Worm (Caenorhabditis elegans): ENCODE measurements around the gene C33F10.12.

The C33F10.12 gene

ce11 chrII:4793320-4793719 lies 44.2 kb downstream of the C33F10.12 start:
- peak; percentile 95 for TF ChIP-seq aha-1 (tag)
- TF ChIP-seq F44E2.7 (GFP tag; IDR thresholded peaks at IDR 0.05) = no peak

- TF ChIP-seq zag-1 (tag; optimal IDR thresholded peaks at IDR 0.05) (no peak), lin-39 (tag; optimal IDR thresholded peaks at IDR 0.05) (no peak), spr-1 (tag; optimal IDR thresholded peaks at IDR 0.05) (peak; percentile 63), fkh-10 (GFP tag; optimal IDR thresholded peaks at IDR 0.05) (no peak), ztf-11 (tag; optimal IDR thresholded peaks at IDR 0.05) (no peak), zfp-3 (GFP tag; conservative IDR thresholded peaks at IDR 0.05) (no peak), nhr-25 (tag; optimal IDR thresholded peaks at IDR 0.05; ENCODE audit: borderline replicate concordance, insufficient read depth) (no peak), Y105C5A.15 (GFP tag; IDR thresholded peaks at IDR 0.05) (no peak), D1046.2 (GFP tag; IDR thresholded peaks at IDR 0.05) (no peak), ama-1 (optimal IDR thresholded peaks at IDR 0.05) (no peak), php-3 (GFP tag; IDR thresholded peaks at IDR 0.05) (no peak), nhr-76 (tag; optimal IDR thresholded peaks at IDR 0.05) (no peak), Y5F2A.4 (GFP tag; optimal IDR thresholded peaks at IDR 0.05) (no peak), skn-1 (tag; optimal IDR thresholded peaks at IDR 0.05) (no peak), ceh-28 (tag; optimal IDR thresholded peaks at IDR 0.05) (no peak), dmd-9 (GFP tag; IDR thresholded peaks at IDR 0.05) (peak; percentile 90), mdt-29 (GFP tag; IDR thresholded peaks at IDR 0.05) (no peak), pqm-1 (tag; optimal IDR thresholded peaks at IDR 0.05) (no peak), dmd-6 (GFP tag; IDR thresholded peaks at IDR 0.05) (peak; percentile 59), snpc-4 (tag; optimal IDR thresholded peaks at IDR 0.05) (no peak), lin-1 (GFP tag; IDR thresholded peaks at IDR 0.05) (no peak), mxl-3 (GFP tag; optimal IDR thresholded peaks at IDR 0.05) (no peak), attf-4 (tag; optimal IDR thresholded peaks at IDR 0.05) (no peak), cey-2 (tag; optimal IDR thresholded peaks at IDR 0.05; ENCODE audit: borderline replicate concordance, insufficient read depth) (no peak), gei-8 (GFP tag; optimal IDR thresholded peaks at IDR 0.05) (no peak), daf-16 (GFP tag; optimal IDR thresholded peaks at IDR 0.05) (no peak), daf-16 (tag; optimal IDR thresholded peaks at IDR 0.05) (no peak), lin-15B (tag; optimal IDR thresholded peaks at IDR 0.05) (no peak), zip-2 (tag; optimal IDR thresholded peaks at IDR 0.05) (no peak), pha-4 (GFP tag; IDR thresholded peaks at IDR 0.05) (no peak), pha-4 (tag; optimal IDR thresholded peaks at IDR 0.05) (no peak), ceh-44 (GFP tag; IDR thresholded peaks at IDR 0.05) (peak; percentile 48; the same call in 1 of the 2 replicates), dmd-8 (GFP tag; IDR thresholded peaks at IDR 0.05) (no peak), tag-97 (GFP tag; IDR thresholded peaks at IDR 0.05) (no peak), lsy-2 (tag; optimal IDR thresholded peaks at IDR 0.05) (no peak), nhr-10 (tag; optimal IDR thresholded peaks at IDR 0.05) (no peak), ctbp-1 (GFP tag; IDR thresholded peaks at IDR 0.05) (no peak), set-16 (GFP tag; IDR thresholded peaks at IDR 0.05) (no peak), sdz-12 (GFP tag; optimal IDR thresholded peaks at IDR 0.05) (no peak), vab-7 (GFP tag; IDR thresholded peaks at IDR 0.05) (0 out of 2 replicates have a peak, but pooled peaks have one; percentile 9), T20F7.1 (GFP tag; optimal IDR thresholded peaks at IDR 0.05) (no peak), lin-13 (GFP tag; optimal IDR thresholded peaks at IDR 0.05) (no peak), ceh-82 (tag; optimal IDR thresholded peaks at IDR 0.05) (no peak), Y48G9A.11 (GFP tag; IDR thresholded peaks at IDR 0.05) (peak; percentile 91), hlh-30 (tag; optimal IDR thresholded peaks at IDR 0.05; ENCODE audit: insufficient read depth) (no peak), dve-1 (tag; optimal IDR thresholded peaks at IDR 0.05; ENCODE audit: insufficient read depth) (no peak), tra-1 (GFP tag; IDR thresholded peaks at IDR 0.05) (no peak), lin-38 (GFP tag; IDR thresholded peaks at IDR 0.05) (peak; percentile 68), nhr-102 (tag; optimal IDR thresholded peaks at IDR 0.05) (peak; percentile 36)
Observed at ce11 chrII:4791272-4791671, 46.3 kb downstream of the C33F10.12 start, which contains the start of gene F26G1.1. Gene F26G1.1, plus strand, starts transcription at chrII:4791618.
